Fruit fly (Drosophila melanogaster) whole organism, adult: ENCODE results near the gene nkd.

Experiments used
- CG11617 ChIP-seq: fragments of 200-800 bp; sonication (Bioruptor generic); optimal IDR thresholded peaks from 2 replicates; lab custom pipeline; 2017; ENCODE audit warnings: mild to moderate bottlenecking, missing biosample characterization, missing genetic modification reagents, missing genetic modification characterization
- CG7101 ChIP-seq: fragments of 200-800 bp; sonication (Bioruptor generic); optimal IDR thresholded peaks from 2 replicates; lab custom pipeline; 2018; ENCODE audit warnings: missing biosample characterization, mild to moderate bottlenecking, missing genetic modification characterization, moderate library complexity
- Clk ChIP-seq: fragments of 200-800 bp; sonication (Bioruptor generic); optimal IDR thresholded peaks from 2 replicates; lab custom pipeline; 2017; ENCODE audit warnings: missing biosample characterization, missing genetic modification characterization
- Crg-1 ChIP-seq: fragments of 200-800 bp; sonication (Bioruptor generic); optimal IDR thresholded peaks from 2 replicates; lab custom pipeline; 2016; ENCODE audit warnings: missing biosample characterization, missing genetic modification characterization
- Mnt ChIP-seq: fragments of 200-800 bp; sonication (Bioruptor generic); optimal IDR thresholded peaks from 2 replicates; lab custom pipeline; 2016; ENCODE audit warnings: missing biosample characterization, mild to moderate bottlenecking, missing genetic modification characterization
- bab1 ChIP-seq: fragments of 200-800 bp; sonication (Bioruptor generic); optimal IDR thresholded peaks from 3 replicates; lab custom pipeline; 2019; ENCODE audit warnings: missing biosample characterization, mild to moderate bottlenecking, missing genetic modification characterization, moderate library complexity
- kay ChIP-seq: fragments of 200-800 bp; sonication (Bioruptor generic); peaks from one replicate; lab custom pipeline; 2016; ENCODE audit warnings: missing biosample characterization, missing genetic modification characterization, borderline replicate concordance
- ovo ChIP-seq: fragments of 200-800 bp; sonication (Bioruptor generic); optimal IDR thresholded peaks from 2 replicates; lab custom pipeline; 2016; ENCODE audit warnings: missing biosample characterization, missing genetic modification characterization
- toe ChIP-seq: fragments of 200-800 bp; sonication (Bioruptor generic); optimal IDR thresholded peaks from 2 replicates; lab custom pipeline; 2016; ENCODE audit warnings: missing biosample characterization, missing genetic modification characterization

DNA sequence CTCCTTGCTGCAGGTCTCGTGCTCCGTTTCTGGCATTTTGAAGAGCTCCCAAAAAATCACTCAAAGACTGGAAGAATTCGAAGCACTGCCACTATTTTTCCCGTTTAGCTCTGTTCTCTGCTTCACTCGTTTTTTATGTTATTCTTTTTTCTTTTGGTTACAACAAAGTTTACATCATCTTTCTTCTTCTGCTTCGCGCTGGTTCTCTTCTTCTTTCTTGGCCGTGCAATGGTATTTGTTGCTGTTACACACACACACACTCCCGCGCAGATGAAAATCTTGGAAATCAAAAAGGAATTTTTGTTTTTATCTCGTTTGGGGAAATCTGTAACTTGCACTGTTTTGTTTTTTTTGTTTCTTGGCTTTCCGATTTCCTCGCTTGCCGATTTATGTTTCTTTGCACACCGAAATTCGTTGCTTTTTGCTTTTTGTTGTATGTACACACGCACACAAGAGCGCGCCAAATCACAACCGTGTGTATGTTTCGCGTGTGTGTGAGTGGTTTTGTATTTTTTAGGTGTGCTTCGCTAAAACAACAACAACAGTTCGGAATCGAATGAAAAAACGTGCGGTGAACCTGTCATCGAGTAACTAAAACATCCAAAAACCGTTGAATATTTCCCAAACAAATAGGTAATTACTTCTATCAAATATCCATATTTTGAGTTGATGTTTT is 40.6 kb upstream of the nkd start:
- TF ChIP-seq Mnt (GFP tag; lab: Kevin White, UChicago) (no peak), Clk (GFP tag; lab: Kevin White, UChicago) (no peak), Crg-1 (GFP tag; lab: Kevin White, UChicago) (no peak), bab1 (no peak), toe (GFP tag; lab: Kevin White, UChicago) (no peak), ovo (no peak), CG7101 (tag; lab: Kevin White, UChicago) (no peak), kay (no peak), CG11617 (GFP tag; lab: Kevin White, UChicago) (no peak)
